Worm (Caenorhabditis elegans): Measurements from ENCODE around the gene gap-2.

gap-2 gene

ce11 chrX:9548890-9549289, 76.6 kb downstream of the gap-2 start (continued):
- no peak for TF ChIP-seq snpc-1.2 (GFP tag; IDR thresholded peaks at IDR 0.05)
- no peak for TF ChIP-seq lin-1 (GFP tag; IDR thresholded peaks at IDR 0.05)
- TF ChIP-seq daf-12 (tag; optimal IDR thresholded peaks at IDR 0.05) = no peak
- no peak for TF ChIP-seq attf-4 (tag; optimal IDR thresholded peaks at IDR 0.05)
- TF ChIP-seq F10B5.3 (tag; optimal IDR thresholded peaks at IDR 0.05) = no peak
- TF ChIP-seq mes-2 (tag; optimal IDR thresholded peaks at IDR 0.05; ENCODE audit: poor library complexity, severe bottlenecking) = peak; percentile 32
- no peak for TF ChIP-seq F37D6.2 (tag; optimal IDR thresholded peaks at IDR 0.05)
- TF ChIP-seq sdz-12 (GFP tag; optimal IDR thresholded peaks at IDR 0.05) = no peak
- TF ChIP-seq mep-1 (tag; optimal IDR thresholded peaks at IDR 0.05) = no peak
- peak in 1 of 2 experiments; percentile 20 for TF ChIP-seq mdl-1 (tag; optimal IDR thresholded peaks at IDR 0.05)
- no peak for TF ChIP-seq lin-13 (GFP tag; optimal IDR thresholded peaks at IDR 0.05)
- no peak for TF ChIP-seq lim-7 (GFP tag; IDR thresholded peaks at IDR 0.05)
- TF ChIP-seq lin-38 (GFP tag; IDR thresholded peaks at IDR 0.05) = no peak
- TF ChIP-seq ama-1 (optimal IDR thresholded peaks at IDR 0.05) = no peak
- TF ChIP-seq pha-4 (GFP tag; IDR thresholded peaks at IDR 0.05) = no peak
- no peak for TF ChIP-seq pha-4 (tag; optimal IDR thresholded peaks at IDR 0.05)
- no peak for TF ChIP-seq arid-1 (GFP tag; conservative IDR thresholded peaks at IDR 0.05)
- no peak for TF ChIP-seq F26F4.8 (GFP tag; conservative IDR thresholded peaks at IDR 0.05)
- no peak for TF ChIP-seq aly-2 (tag; optimal IDR thresholded peaks at IDR 0.05)
- TF ChIP-seq nhr-237 (tag; optimal IDR thresholded peaks at IDR 0.05) = no peak
- no peak for TF ChIP-seq egl-27 (tag; optimal IDR thresholded peaks at IDR 0.05)
- no peak for TF ChIP-seq hmg-1.1 (GFP tag; IDR thresholded peaks at IDR 0.05)
- no peak for TF ChIP-seq spr-3 (GFP tag; optimal IDR thresholded peaks at IDR 0.05)
- no peak for TF ChIP-seq lin-29 (GFP tag; IDR thresholded peaks at IDR 0.05)
- no peak for TF ChIP-seq F49E8.2 (tag; optimal IDR thresholded peaks at IDR 0.05; ENCODE audit: borderline replicate concordance)
- TF ChIP-seq Y75B8A.6 (GFP tag; IDR thresholded peaks at IDR 0.05) = no peak
- TF ChIP-seq dmd-9 (GFP tag; IDR thresholded peaks at IDR 0.05) = no peak
- no peak for TF ChIP-seq madf-9 (GFP tag; conservative IDR thresholded peaks at IDR 0.05)
- no peak for TF ChIP-seq jun-1 (tag; optimal IDR thresholded peaks at IDR 0.05)
- TF ChIP-seq vab-7 (GFP tag; IDR thresholded peaks at IDR 0.05) = no peak
- peak; percentile 67 for TF ChIP-seq nhr-28 (tag; optimal IDR thresholded peaks at IDR 0.05)
- TF ChIP-seq nhr-41 (GFP tag; IDR thresholded peaks at IDR 0.05) = no peak
- TF ChIP-seq zip-2 (tag; optimal IDR thresholded peaks at IDR 0.05) = no peak
- TF ChIP-seq F44E2.7 (GFP tag; IDR thresholded peaks at IDR 0.05) = no peak
- peak; percentile 3 for TF ChIP-seq mxl-3 (GFP tag; optimal IDR thresholded peaks at IDR 0.05)
- TF ChIP-seq lir-3 (tag; optimal IDR thresholded peaks at IDR 0.05) = no peak
- no peak for TF ChIP-seq ctbp-1 (GFP tag; IDR thresholded peaks at IDR 0.05)
- peak in 1 of 2 experiments; percentile 91 for TF ChIP-seq unc-62 (GFP tag; optimal IDR thresholded peaks at IDR 0.05 in 1 of 2)
- TF ChIP-seq unc-62 (tag; optimal IDR thresholded peaks at IDR 0.05) = no peak
- TF ChIP-seq hlh-11 (tag; optimal IDR thresholded peaks at IDR 0.05) = peak; percentile 32
- TF ChIP-seq zag-1 (tag; optimal IDR thresholded peaks at IDR 0.05) = no peak
- peak; percentile 19 for TF ChIP-seq nhr-6 (tag; optimal IDR thresholded peaks at IDR 0.05)
- TF ChIP-seq snpc-4 (tag; optimal IDR thresholded peaks at IDR 0.05) = no peak
- TF ChIP-seq nhr-111 (GFP tag; optimal IDR thresholded peaks at IDR 0.05) = no peak
